Worm (Caenorhabditis elegans) whole organism, L4 larva: Measurements from ENCODE around the gene F28B1.2.

ENCODE experiments used
- R02D3.7 ChIP-seq: fragments of 150-350 bp; sonication (generic microtip); optimal IDR thresholded peaks from 3 replicates; lab custom pipeline; 2014; ENCODE audit warnings: missing biosample characterization, missing genetic modification characterization
- ZK337.2 ChIP-seq: fragments of 200-800 bp; sonication (Bioruptor generic); IDR thresholded peaks from 2 replicates; pipeline ENCODE4 v1.3.6; 2022; ENCODE audit warnings: missing genetic modification reagents, missing genetic modification characterization, missing compliant biosample characterization
- aly-2 ChIP-seq: sonication (generic microtip); optimal IDR thresholded peaks from 2 replicates; lab custom pipeline; 2018; ENCODE audit warnings: missing biosample characterization, missing genetic modification characterization
- ama-1 ChIP-seq: fragments of 150-350 bp; optimal IDR thresholded peaks from 2 replicates; lab custom pipeline; 2014; ENCODE audit warnings: inconsistent platforms, mixed read lengths
- ceh-28 ChIP-seq: fragments of 150-350 bp; optimal IDR thresholded peaks from 2 replicates; lab custom pipeline; 2014; ENCODE audit warnings: missing biosample characterization, missing genetic modification reagents, missing genetic modification characterization
- hlh-30 ChIP-seq: sonication (generic microtip); optimal IDR thresholded peaks from 2 replicates; lab custom pipeline; 2017; ENCODE audit warnings: antibody characterized with exemption, mild to moderate bottlenecking, missing genetic modification characterization, missing compliant biosample characterization; ENCODE audit not compliant: insufficient read depth
- nhr-237 ChIP-seq: sonication (generic microtip); optimal IDR thresholded peaks from 2 replicates; lab custom pipeline; 2017; ENCODE audit warnings: missing biosample characterization, missing genetic modification characterization
- nhr-25 ChIP-seq: sonication (generic microtip); optimal IDR thresholded peaks from 2 replicates; lab custom pipeline; 2017; ENCODE audit warnings: missing genetic modification characterization, mild to moderate bottlenecking, missing compliant biosample characterization, antibody characterized with exemption, moderate library complexity, borderline replicate concordance; ENCODE audit not compliant: insufficient read depth
- nhr-28 ChIP-seq: fragments of 150-350 bp; optimal IDR thresholded peaks from 2 replicates; lab custom pipeline; 2014; ENCODE audit warnings: missing biosample characterization, missing genetic modification characterization
- nhr-77 ChIP-seq: fragments of 150-350 bp; optimal IDR thresholded peaks from 2 replicates; lab custom pipeline; 2014; ENCODE audit warnings: missing biosample characterization, missing genetic modification characterization
- set-16 ChIP-seq: fragments of 200-800 bp; sonication (Bioruptor generic); IDR thresholded peaks from 2 replicates; pipeline ENCODE4 v1.3.6; 2022; ENCODE audit warnings: missing genetic modification reagents, missing genetic modification characterization, missing compliant biosample characterization
- skn-1 ChIP-seq: fragments of 150-350 bp; optimal IDR thresholded peaks from 2 replicates; lab custom pipeline; 2014; ENCODE audit warnings: missing biosample characterization, missing genetic modification characterization
- snpc-1.2 ChIP-seq: fragments of 200-800 bp; sonication (Bioruptor generic); IDR thresholded peaks from 2 replicates; pipeline ENCODE4 v1.3.6; 2022; ENCODE audit warnings: missing genetic modification reagents, missing genetic modification characterization, missing compliant biosample characterization

DNA sequence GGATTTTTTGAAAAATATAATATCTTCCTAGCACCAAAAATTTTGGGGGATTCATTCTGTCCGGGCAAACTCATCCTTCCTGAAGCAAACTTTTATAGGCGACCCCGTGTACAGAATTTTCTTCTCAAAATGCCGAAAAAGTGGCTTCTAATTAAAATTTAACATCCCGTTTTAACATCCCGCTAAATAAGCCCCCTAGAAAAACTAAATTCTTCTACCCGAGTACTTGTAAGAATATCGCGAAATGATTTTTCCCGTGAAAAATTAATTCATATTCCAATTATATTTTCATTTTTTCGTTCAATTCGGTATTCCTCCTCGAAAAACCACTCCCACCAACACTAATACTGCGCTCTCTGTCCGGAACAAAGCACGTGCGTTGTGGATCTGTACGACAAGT lies 24.2 kb downstream of the F28B1.2 start, which contains the start of gene T05E12.8:
- TF ChIP-seq aly-2 (tag; lab: Kevin White, UChicago) (no peak), ama-1 (no peak), R02D3.7 (tag; lab: Kevin White, UChicago) (no peak), ceh-28 (tag; lab: Kevin White, UChicago) (no peak), nhr-77 (tag; lab: Kevin White, UChicago) (no peak), nhr-28 (no peak), nhr-237 (tag; lab: Kevin White, UChicago) (no peak), hlh-30 (tag; lab: Kevin White, UChicago) (no peak), snpc-1.2 (GFP tag; lab: Robert Waterston, UW) (no peak), set-16 (no peak), skn-1 (no peak), ZK337.2 (GFP tag; lab: Robert Waterston, UW) (no peak), nhr-25 (no peak)
